Worm (Caenorhabditis elegans) whole organism, L1 larva: ENCODE measurements around the gene F09F7.5.

ENCODE experiments used
- C04F5.9 ChIP-seq: sonication (generic microtip); optimal IDR thresholded peaks from 2 replicates; lab custom pipeline; 2016; ENCODE audit warnings: missing genetic modification characterization, missing compliant biosample characterization
- C34B4.2 ChIP-seq: sonication (generic microtip); optimal IDR thresholded peaks from 2 replicates; lab custom pipeline; 2017; ENCODE audit warnings: mild to moderate bottlenecking, missing genetic modification characterization, missing compliant biosample characterization
- Y116A8C.19 ChIP-seq: sonication (generic microtip); optimal IDR thresholded peaks from 2 replicates; lab custom pipeline; 2016; ENCODE audit warnings: missing compliant biosample characterization, missing genetic modification characterization, borderline replicate concordance
- aha-1 ChIP-seq: fragments of 150-350 bp; optimal IDR thresholded peaks from 2 replicates; lab custom pipeline; 2014; ENCODE audit warnings: missing biosample characterization, missing genetic modification characterization
- ama-1 ChIP-seq: fragments of 150-350 bp; optimal IDR thresholded peaks from 2 replicates; lab custom pipeline; 2014
- blmp-1 ChIP-seq: fragments of 150-350 bp; optimal IDR thresholded peaks from 2 replicates; lab custom pipeline; 2014; ENCODE audit warnings: missing biosample characterization, missing genetic modification characterization
- ceh-63 ChIP-seq: fragments of 200-800 bp; sonication (Bioruptor generic); optimal IDR thresholded peaks from 2 replicates; lab custom pipeline; 2018; ENCODE audit warnings: mild to moderate bottlenecking, missing genetic modification characterization, missing compliant biosample characterization
- ceh-8 ChIP-seq: fragments of 200-800 bp; sonication (Bioruptor generic); optimal IDR thresholded peaks from 2 replicates; lab custom pipeline; 2018; ENCODE audit warnings: mild to moderate bottlenecking, missing genetic modification characterization, moderate library complexity, missing compliant biosample characterization
- ceh-82 ChIP-seq, 3 experiments: fragments of 150-350 bp in 1 of 3; sonication (generic microtip) in 2 of 3; optimal IDR thresholded peaks; 2 replicates each; lab custom pipeline; 2014 to 2017; ENCODE audit warnings: missing biosample characterization in 3 of 3, missing genetic modification characterization in 3 of 3
- ceh-88 ChIP-seq: fragments of 200-800 bp; sonication (Bioruptor generic); IDR thresholded peaks from 2 replicates; pipeline ENCODE4 v1.3.6; 2022; ENCODE audit warnings: missing genetic modification characterization, missing compliant biosample characterization
- dpl-1 ChIP-seq, 3 experiments: fragments of 150-350 bp in 2 of 3; sonication (generic microtip) in 1 of 3; optimal IDR thresholded peaks; 2 replicates each; lab custom pipeline; 2014 to 2017; ENCODE audit warnings: missing biosample characterization in 3 of 3, missing genetic modification characterization in 3 of 3, missing genetic modification reagents in 3 of 3
- efl-1 ChIP-seq, 4 experiments: fragments of 150-350 bp; optimal IDR thresholded peaks in 3 of 4; peaks in 1 of 4; 1 replicate in 1 of 4; 2 replicates in 3 of 4; lab custom pipeline; 2014; ENCODE audit warnings: missing biosample characterization in 2 of 4, missing genetic modification characterization in 2 of 4, missing genetic modification reagents in 2 of 4
- efl-3 ChIP-seq: fragments of 200-800 bp; sonication (Bioruptor generic); optimal IDR thresholded peaks from 2 replicates; lab custom pipeline; 2018; ENCODE audit warnings: mild to moderate bottlenecking, missing genetic modification characterization, missing compliant biosample characterization
- egl-13 ChIP-seq: sonication (generic microtip); optimal IDR thresholded peaks from 2 replicates; lab custom pipeline; 2016; ENCODE audit warnings: missing genotype, missing genetic modification reagents, missing genetic modification characterization, missing compliant biosample characterization
- egl-27 ChIP-seq, 2 experiments: fragments of 150-350 bp in 1 of 2; sonication (generic microtip); optimal IDR thresholded peaks; 3 replicates each; lab custom pipeline; 2017 to 2018; ENCODE audit warnings: missing biosample characterization in 2 of 2, missing genetic modification characterization in 2 of 2, missing genetic modification reagents in 2 of 2
- elt-3 ChIP-seq, 6 experiments: fragments of 150-350 bp in 1 of 6; sonication (generic microtip); optimal IDR thresholded peaks; 2 replicates each; lab custom pipeline; 2017 to 2018; ENCODE audit warnings: missing biosample characterization in 6 of 6, missing genetic modification characterization in 6 of 6, inconsistent platforms in 1 of 6
- fkh-10 ChIP-seq: sonication (generic microtip); optimal IDR thresholded peaks from 2 replicates; lab custom pipeline; 2017; ENCODE audit warnings: missing biosample characterization, missing genetic modification reagents, missing genetic modification characterization
- fkh-4 ChIP-seq: sonication (generic microtip); optimal IDR thresholded peaks from 2 replicates; lab custom pipeline; 2016; ENCODE audit warnings: missing compliant biosample characterization, missing genetic modification characterization, borderline replicate concordance
- fkh-8 ChIP-seq: sonication (generic microtip); optimal IDR thresholded peaks from 2 replicates; lab custom pipeline; 2016; ENCODE audit warnings: mild to moderate bottlenecking, missing genetic modification characterization, missing compliant biosample characterization
- fos-1 ChIP-seq: fragments of 150-350 bp; optimal IDR thresholded peaks from 2 replicates; lab custom pipeline; 2014; ENCODE audit warnings: missing biosample characterization, missing genetic modification characterization
- hpl-2 ChIP-seq: fragments of 150-350 bp; optimal IDR thresholded peaks from 2 replicates; lab custom pipeline; 2014; ENCODE audit warnings: missing biosample characterization, missing genetic modification reagents, missing genetic modification characterization
- lin-15B ChIP-seq: fragments of 150-350 bp; sonication (generic microtip); optimal IDR thresholded peaks from 3 replicates; lab custom pipeline; 2014; ENCODE audit warnings: missing biosample characterization, missing genetic modification characterization
- lin-35 ChIP-seq, 2 experiments: fragments of 150-350 bp; optimal IDR thresholded peaks; 2 replicates each; lab custom pipeline; 2014; ENCODE audit warnings: missing biosample characterization in 2 of 2, missing genetic modification characterization in 2 of 2, missing genetic modification reagents in 2 of 2
- lir-3 ChIP-seq: sonication (generic microtip); optimal IDR thresholded peaks from 2 replicates; lab custom pipeline; 2016; ENCODE audit warnings: mild to moderate bottlenecking, missing genetic modification characterization, moderate library complexity, missing compliant biosample characterization; ENCODE audit not compliant: poor library complexity
- lsy-2 ChIP-seq, 2 experiments: fragments of 150-350 bp; optimal IDR thresholded peaks; 2 replicates each; lab custom pipeline; 2014; ENCODE audit warnings: missing biosample characterization in 2 of 2, missing genetic modification characterization in 2 of 2
- mdl-1 ChIP-seq, 2 experiments: fragments of 150-350 bp; optimal IDR thresholded peaks; 2 replicates each; lab custom pipeline; 2014 to 2017; ENCODE audit warnings: missing biosample characterization in 2 of 2, missing genetic modification characterization in 2 of 2, inconsistent platforms in 1 of 2
- mep-1 ChIP-seq: fragments of 150-350 bp; optimal IDR thresholded peaks from 2 replicates; lab custom pipeline; 2014; ENCODE audit warnings: missing biosample characterization, missing genetic modification characterization
- nhr-12 ChIP-seq: sonication (generic microtip); optimal IDR thresholded peaks from 2 replicates; lab custom pipeline; 2017; ENCODE audit warnings: missing biosample characterization, missing genetic modification characterization
- nhr-19 ChIP-seq: fragments of 200-800 bp; sonication (Bioruptor generic); conservative IDR thresholded peaks from 2 replicates; pipeline ENCODE4 v1.3.6; 2022; ENCODE audit warnings: missing genetic modification characterization, missing compliant biosample characterization
- nhr-20 ChIP-seq: sonication (generic microtip); optimal IDR thresholded peaks from 2 replicates; lab custom pipeline; 2016; ENCODE audit warnings: mild to moderate bottlenecking, missing genetic modification characterization, missing compliant biosample characterization
- nhr-237 ChIP-seq: fragments of 150-350 bp; optimal IDR thresholded peaks from 2 replicates; lab custom pipeline; 2014; ENCODE audit warnings: missing biosample characterization, missing genetic modification characterization
- nhr-28 ChIP-seq: fragments of 150-350 bp; optimal IDR thresholded peaks from 2 replicates; lab custom pipeline; 2014; ENCODE audit warnings: missing biosample characterization, missing genetic modification characterization
- nhr-47 ChIP-seq: sonication (generic microtip); optimal IDR thresholded peaks from 2 replicates; lab custom pipeline; 2016; ENCODE audit warnings: mild to moderate bottlenecking, missing genetic modification characterization, moderate library complexity, missing compliant biosample characterization
- nhr-84 ChIP-seq: sonication (generic microtip); optimal IDR thresholded peaks from 2 replicates; lab custom pipeline; 2017; ENCODE audit warnings: missing biosample characterization, missing genetic modification characterization
- nhr-85 ChIP-seq: sonication (generic microtip); peaks from one replicate; lab custom pipeline; 2016; ENCODE audit warnings: missing genetic modification characterization, inconsistent platforms, missing compliant biosample characterization
- pax-3 ChIP-seq: fragments of 200-800 bp; sonication (Bioruptor generic); optimal IDR thresholded peaks from 2 replicates; lab custom pipeline; 2018; ENCODE audit warnings: mild to moderate bottlenecking, missing genetic modification characterization, moderate library complexity, missing compliant biosample characterization
- pqm-1 ChIP-seq: sonication (generic microtip); optimal IDR thresholded peaks from 3 replicates; lab custom pipeline; 2017; ENCODE audit warnings: missing biosample characterization, missing genetic modification characterization
- snpc-4 ChIP-seq: fragments of 150-350 bp; optimal IDR thresholded peaks from 2 replicates; lab custom pipeline; 2014; ENCODE audit warnings: missing biosample characterization, missing genetic modification characterization
- sox-4 ChIP-seq: sonication (generic microtip); optimal IDR thresholded peaks from 2 replicates; lab custom pipeline; 2016; ENCODE audit warnings: missing genetic modification characterization, missing compliant biosample characterization
- sptf-1 ChIP-seq: fragments of 150-350 bp; optimal IDR thresholded peaks from 2 replicates; lab custom pipeline; 2014; ENCODE audit warnings: missing biosample characterization, missing genetic modification characterization
- swsn-7 ChIP-seq: sonication (generic microtip); optimal IDR thresholded peaks from 2 replicates; lab custom pipeline; 2016; ENCODE audit warnings: missing genetic modification characterization, missing compliant biosample characterization
- tbx-2 ChIP-seq: sonication (generic microtip); optimal IDR thresholded peaks from 2 replicates; lab custom pipeline; 2016; ENCODE audit warnings: missing genetic modification characterization, missing compliant biosample characterization
- tlp-1 ChIP-seq: fragments of 150-350 bp; optimal IDR thresholded peaks from 2 replicates; lab custom pipeline; 2014; ENCODE audit warnings: missing biosample characterization, missing genetic modification characterization
- unc-62 ChIP-seq: fragments of 150-350 bp; optimal IDR thresholded peaks from 2 replicates; lab custom pipeline; 2014; ENCODE audit warnings: missing biosample characterization, missing genetic modification reagents, missing genetic modification characterization
- unc-98 ChIP-seq: fragments of 200-800 bp; sonication (Bioruptor generic); IDR thresholded peaks from 2 replicates; pipeline ENCODE4 v1.3.6; 2022; ENCODE audit warnings: missing genetic modification characterization, missing compliant biosample characterization
- zag-1 ChIP-seq: fragments of 150-350 bp; optimal IDR thresholded peaks from 2 replicates; lab custom pipeline; 2014; ENCODE audit warnings: missing biosample characterization, missing genetic modification characterization
- ztf-4 ChIP-seq: fragments of 150-350 bp; optimal IDR thresholded peaks from 2 replicates; lab custom pipeline; 2014; ENCODE audit warnings: missing biosample characterization, missing genetic modification characterization

The F09F7.5 gene

ce11 chrIII:5502915-5503575 lies 43.7 kb upstream of the F09F7.5 start (continued):
- TF ChIP-seq lir-3 (tag; lab: Kevin White, UChicago) (peak; percentile 4), ama-1 (lab: Kevin White, UChicago) (peak; percentile 81), mep-1 (tag; lab: Kevin White, UChicago) (peak; percentile 57), fkh-10 (GFP tag; lab: Kevin White, UChicago) (no peak), sptf-1 (tag; lab: Kevin White, UChicago) (no peak), ztf-4 (no peak), lin-35 (GFP tag; optimal IDR thresholded peaks at IDR 0.05; lab: Kevin White, UChicago) (peak; percentile 30 to 64), mdl-1 (tag; optimal IDR thresholded peaks at IDR 0.05; lab: Kevin White, UChicago) (peak in 1 of 2 experiments; percentile 25), C04F5.9 (tag; lab: Kevin White, UChicago) (no peak), ceh-88 (GFP tag; lab: Robert Waterston, UW) (no peak), nhr-20 (tag; lab: Kevin White, UChicago) (peak; percentile 64), nhr-47 (tag; lab: Kevin White, UChicago) (no peak), unc-98 (no peak), egl-27 (tag; optimal IDR thresholded peaks at IDR 0.05; lab: Kevin White, UChicago) (peak in 1 of 2 experiments; percentile 20), Y116A8C.19 (tag; lab: Kevin White, UChicago) (no peak), sox-4 (tag; lab: Kevin White, UChicago) (no peak), elt-3 (tag; optimal IDR thresholded peaks at IDR 0.05; lab: Kevin White, UChicago) (peak in 3 of 6 experiments; percentile 13 to 67 (median 52)), tlp-1 (tag; lab: Kevin White, UChicago) (no peak), nhr-85 (tag; lab: Kevin White, UChicago) (peak; percentile 82), ceh-82 (tag; optimal IDR thresholded peaks at IDR 0.05; lab: Kevin White, UChicago) (peak in 2 of 3 experiments; percentile 55 to 56), fkh-8 (tag; lab: Kevin White, UChicago) (peak; percentile 40)

ce11 chrIII:5503669-5504068 lies 43.1 kb upstream of the F09F7.5 start:
- TF ChIP-seq egl-13 (tag; lab: Kevin White, UChicago) (no peak), swsn-7 (tag; lab: Kevin White, UChicago) (no peak), C34B4.2 (tag; lab: Kevin White, UChicago) (no peak), Y116A8C.19 (tag; lab: Kevin White, UChicago) (no peak), hpl-2 (GFP tag; lab: Kevin White, UChicago) (no peak), sptf-1 (tag; lab: Kevin White, UChicago) (no peak), efl-1 (optimal IDR thresholded peaks at IDR 0.05; lab: Kevin White, UChicago) (no peak), efl-1 (GFP tag; optimal IDR thresholded peaks at IDR 0.05 in 1 of 2; lab: Kevin White, UChicago) (peak; percentile 24 to 93), nhr-19 (no peak), lin-15B (tag; lab: Kevin White, UChicago) (no peak), nhr-84 (no peak), nhr-47 (tag; lab: Kevin White, UChicago) (no peak), dpl-1 (GFP tag; optimal IDR thresholded peaks at IDR 0.05; lab: Kevin White, UChicago) (peak in 1 of 3 experiments; percentile 28), ceh-8 (no peak), zag-1 (tag; lab: Kevin White, UChicago) (no peak), pax-3 (tag; lab: Kevin White, UChicago) (no peak), blmp-1 (tag; lab: Kevin White, UChicago) (no peak), fkh-4 (tag; lab: Kevin White, UChicago) (no peak)

- TF ChIP-seq ceh-8 (no peak), nhr-12 (no peak), hpl-2 (GFP tag; lab: Kevin White, UChicago) (no peak), lin-35 (GFP tag; optimal IDR thresholded peaks at IDR 0.05; lab: Kevin White, UChicago) (peak; percentile 59 to 70), nhr-28 (tag; lab: Kevin White, UChicago) (no peak), efl-3 (no peak), nhr-85 (tag; lab: Kevin White, UChicago) (peak; percentile 90), fkh-10 (GFP tag; lab: Kevin White, UChicago) (no peak), tbx-2 (tag; lab: Kevin White, UChicago) (no peak), fos-1 (peak; percentile 61), unc-62 (GFP tag; lab: Kevin White, UChicago) (no peak), nhr-84 (no peak), snpc-4 (peak; percentile 16), nhr-237 (peak; percentile 54), pqm-1 (tag; lab: Kevin White, UChicago) (no peak), tlp-1 (tag; lab: Kevin White, UChicago) (no peak), blmp-1 (tag; lab: Kevin White, UChicago) (peak; percentile 83), ceh-63 (no peak), lsy-2 (tag; optimal IDR thresholded peaks at IDR 0.05; lab: Kevin White, UChicago) (peak; percentile 54 to 60), aha-1 (tag; lab: Kevin White, UChicago) (no peak), sox-4 (tag; lab: Kevin White, UChicago) (no peak), fkh-8 (tag; lab: Kevin White, UChicago) (peak; percentile 48), C34B4.2 (tag; lab: Kevin White, UChicago) (no peak)
Measured at ce11 chrIII:5504164-5504563, 42.6 kb upstream of the F09F7.5 start.
